Worm (Caenorhabditis elegans) whole organism, L4/young adult: ENCODE data around the gene dhs-25.

Experiments used
- W03F9.2 ChIP-seq: fragments of 150-350 bp; optimal IDR thresholded peaks from 2 replicates; lab custom pipeline; 2014; ENCODE audit warnings: missing biosample characterization, missing genetic modification characterization
- him-1 ChIP-seq: sonication (generic microtip); optimal IDR thresholded peaks from 2 replicates; lab custom pipeline; 2016; ENCODE audit warnings: missing genotype, missing genetic modification reagents, missing genetic modification characterization, missing compliant biosample characterization

- TF ChIP-seq him-1 (tag; lab: Kevin White, UChicago) (peak; percentile 37), W03F9.2 (tag; lab: Kevin White, UChicago) (no peak)
Observed at ce11 chrX:1529013-1529412, 42.7 kb downstream of the dhs-25 start.
